Worm (Caenorhabditis elegans) whole organism, young adult: ENCODE measurements around the gene crp-1.
"Not testable (repeated sequence)": the region's sequence is repeated elsewhere in the genome, so short reads cannot be mapped to it uniquely, and the experiment has no call there.

Experiments used
- C17E4.6 ChIP-seq: fragments of 200-800 bp; sonication (Bioruptor generic); IDR thresholded peaks from 2 replicates; pipeline ENCODE4 v1.3.6; 2022; ENCODE audit warnings: missing genetic modification reagents, missing genetic modification characterization, missing compliant biosample characterization
- T07F8.4 ChIP-seq: sonication (generic microtip); optimal IDR thresholded peaks from 2 replicates; lab custom pipeline; 2016; ENCODE audit warnings: mild to moderate bottlenecking, missing genetic modification characterization, moderate library complexity, missing compliant biosample characterization
- attf-6 ChIP-seq: fragments of 200-800 bp; sonication (Bioruptor generic); IDR thresholded peaks from 2 replicates; pipeline ENCODE4 v1.3.6; 2022; ENCODE audit warnings: missing genetic modification reagents, missing genetic modification characterization, missing compliant biosample characterization
- ceh-27 ChIP-seq: fragments of 200-800 bp; sonication (Bioruptor generic); optimal IDR thresholded peaks from 2 replicates; lab custom pipeline; 2018; ENCODE audit warnings: mild to moderate bottlenecking, missing genetic modification characterization, moderate library complexity, missing compliant biosample characterization
- ceh-40 ChIP-seq: fragments of 200-800 bp; sonication (Bioruptor generic); IDR thresholded peaks from 2 replicates; pipeline ENCODE4 v1.3.6; 2022; ENCODE audit warnings: missing genetic modification characterization, missing compliant biosample characterization
- ceh-91 ChIP-seq: fragments of 200-800 bp; sonication (Bioruptor generic); IDR thresholded peaks from 2 replicates; pipeline ENCODE4 v1.3.6; 2022; ENCODE audit warnings: missing genetic modification reagents, missing genetic modification characterization, missing compliant biosample characterization
- dox-1 ChIP-seq: fragments of 200-800 bp; sonication (Bioruptor generic); IDR thresholded peaks from 2 replicates; pipeline ENCODE4 v1.3.6; 2022; ENCODE audit warnings: missing genetic modification reagents, missing genetic modification characterization, missing compliant biosample characterization
- dpff-1 ChIP-seq: sonication (generic microtip); optimal IDR thresholded peaks from 2 replicates; lab custom pipeline; 2017; ENCODE audit warnings: mild to moderate bottlenecking, missing genetic modification characterization, missing compliant biosample characterization
- egrh-3 ChIP-seq: fragments of 200-800 bp; sonication (Bioruptor generic); IDR thresholded peaks from 2 replicates; pipeline ENCODE4 v1.3.6; 2022; ENCODE audit warnings: missing genetic modification reagents, missing genetic modification characterization, missing compliant biosample characterization
- ekl-4 ChIP-seq: fragments of 200-800 bp; sonication (Bioruptor generic); IDR thresholded peaks from 2 replicates; pipeline ENCODE4 v1.3.6; 2022; ENCODE audit warnings: missing genetic modification reagents, missing genetic modification characterization, missing compliant biosample characterization
- fkh-3 ChIP-seq: sonication (generic microtip); optimal IDR thresholded peaks from 2 replicates; lab custom pipeline; 2016; ENCODE audit warnings: mild to moderate bottlenecking, missing genetic modification characterization, missing compliant biosample characterization
- him-1 ChIP-seq: sonication (generic microtip); optimal IDR thresholded peaks from 2 replicates; lab custom pipeline; 2016; ENCODE audit warnings: missing genotype, missing genetic modification reagents, missing genetic modification characterization, missing compliant biosample characterization
- hlh-12 ChIP-seq: sonication (generic microtip); optimal IDR thresholded peaks from 2 replicates; lab custom pipeline; 2016; ENCODE audit warnings: missing genetic modification characterization, missing compliant biosample characterization
- hlh-26 ChIP-seq: fragments of 200-800 bp; sonication (Bioruptor generic); conservative IDR thresholded peaks from 2 replicates; pipeline ENCODE4 v1.3.6; 2022; ENCODE audit warnings: missing genetic modification reagents, missing genetic modification characterization, missing compliant biosample characterization
- hmg-1.2 ChIP-seq: fragments of 200-800 bp; sonication (Bioruptor generic); IDR thresholded peaks from 2 replicates; pipeline ENCODE4 v1.3.6; 2022; ENCODE audit warnings: missing genetic modification reagents, missing genetic modification characterization, missing compliant biosample characterization
- hsf-1 ChIP-seq: fragments of 200-800 bp; sonication (Bioruptor generic); IDR thresholded peaks from 2 replicates; pipeline ENCODE4 v1.3.6; 2022; ENCODE audit warnings: missing genetic modification reagents, missing genetic modification characterization, missing compliant biosample characterization
- lin-40 ChIP-seq: sonication (generic microtip); optimal IDR thresholded peaks from 2 replicates; lab custom pipeline; 2016; ENCODE audit warnings: missing genetic modification characterization, mild to moderate bottlenecking, missing compliant biosample characterization, missing genotype, missing genetic modification reagents
- madf-6 ChIP-seq: fragments of 200-800 bp; sonication (Bioruptor generic); IDR thresholded peaks from 2 replicates; pipeline ENCODE4 v1.3.6; 2022; ENCODE audit warnings: missing genetic modification reagents, missing genetic modification characterization, missing compliant biosample characterization
- nfya-2 ChIP-seq: fragments of 200-800 bp; sonication (Bioruptor generic); IDR thresholded peaks from 2 replicates; pipeline ENCODE4 v1.3.6; 2022; ENCODE audit warnings: missing genetic modification reagents, missing genetic modification characterization, missing compliant biosample characterization
- nhr-27 ChIP-seq: fragments of 200-800 bp; sonication (Bioruptor generic); optimal IDR thresholded peaks from 2 replicates; lab custom pipeline; 2018; ENCODE audit warnings: mild to moderate bottlenecking, missing genetic modification characterization, moderate library complexity, missing compliant biosample characterization
- pbrm-1 ChIP-seq: fragments of 200-800 bp; sonication (Bioruptor generic); IDR thresholded peaks from 2 replicates; pipeline ENCODE4 v1.3.6; 2022; ENCODE audit warnings: missing genetic modification reagents, missing genetic modification characterization, missing compliant biosample characterization
- rcor-1 ChIP-seq: fragments of 200-800 bp; sonication (Bioruptor generic); IDR thresholded peaks from 2 replicates; pipeline ENCODE4 v1.3.6; 2022; ENCODE audit warnings: missing genetic modification reagents, missing genetic modification characterization, missing compliant biosample characterization
- rec-8 ChIP-seq, 2 experiments: sonication (generic microtip); optimal IDR thresholded peaks; 2 replicates each; lab custom pipeline; 2016; ENCODE audit warnings: mild to moderate bottlenecking in 2 of 2, missing genetic modification characterization in 2 of 2, missing genetic modification reagents in 2 of 2, missing genotype in 2 of 2, missing biosample characterization in 1 of 2, missing compliant biosample characterization in 1 of 2, moderate library complexity in 1 of 2
- snpc-1.1 ChIP-seq: sonication (generic microtip); optimal IDR thresholded peaks from 2 replicates; lab custom pipeline; 2017; ENCODE audit warnings: missing genetic modification characterization, mild to moderate bottlenecking, missing compliant biosample characterization, antibody characterized with exemption, moderate library complexity, missing genotype, missing genetic modification reagents; ENCODE audit not compliant: insufficient read depth
- snpc-4 ChIP-seq, 5 experiments: fragments of 150-350 bp in 1 of 5; sonication (generic microtip) in 4 of 5; optimal IDR thresholded peaks; 2 replicates each; lab custom pipeline; 2014 to 2018; ENCODE audit warnings: missing genetic modification characterization in 5 of 5, missing biosample characterization in 3 of 5, antibody characterized with exemption in 2 of 5, mild to moderate bottlenecking in 2 of 5, missing compliant biosample characterization in 2 of 5, missing genotype in 2 of 5, moderate library complexity in 2 of 5, missing genetic modification reagents in 1 of 5
- somi-1 ChIP-seq: fragments of 200-800 bp; sonication (Bioruptor generic); optimal IDR thresholded peaks from 2 replicates; lab custom pipeline; 2018; ENCODE audit warnings: mild to moderate bottlenecking, missing genetic modification characterization, missing compliant biosample characterization
- sptf-2 ChIP-seq: fragments of 200-800 bp; sonication (Bioruptor generic); optimal IDR thresholded peaks from 2 replicates; lab custom pipeline; 2018; ENCODE audit warnings: mild to moderate bottlenecking, missing genetic modification characterization, missing compliant biosample characterization
- tbx-9 ChIP-seq: sonication (generic microtip); optimal IDR thresholded peaks from 2 replicates; lab custom pipeline; 2016; ENCODE audit warnings: borderline replicate concordance, missing genetic modification characterization, inconsistent platforms, missing compliant biosample characterization
- tlf-1 ChIP-seq: fragments of 200-800 bp; sonication (Bioruptor generic); optimal IDR thresholded peaks from 2 replicates; lab custom pipeline; 2018; ENCODE audit warnings: mild to moderate bottlenecking, missing genetic modification characterization, missing compliant biosample characterization
- zfh-2 ChIP-seq: fragments of 200-800 bp; sonication (Bioruptor generic); conservative IDR thresholded peaks from 2 replicates; pipeline ENCODE4 v1.3.6; 2022; ENCODE audit warnings: missing genetic modification reagents, missing genetic modification characterization, missing compliant biosample characterization
- zim-3 ChIP-seq: sonication (generic microtip); optimal IDR thresholded peaks from 2 replicates; lab custom pipeline; 2017; ENCODE audit warnings: mild to moderate bottlenecking, missing genetic modification characterization, moderate library complexity, missing compliant biosample characterization
- ztf-18 ChIP-seq: sonication (generic microtip); optimal IDR thresholded peaks from 2 replicates; lab custom pipeline; 2016; ENCODE audit warnings: missing genotype, mild to moderate bottlenecking, missing genetic modification characterization, missing compliant biosample characterization
- ztf-22 ChIP-seq: fragments of 200-800 bp; sonication (Bioruptor generic); optimal IDR thresholded peaks from 2 replicates; lab custom pipeline; 2018; ENCODE audit warnings: mild to moderate bottlenecking, missing genetic modification characterization, moderate library complexity, missing compliant biosample characterization

Gene crp-1

DNA sequence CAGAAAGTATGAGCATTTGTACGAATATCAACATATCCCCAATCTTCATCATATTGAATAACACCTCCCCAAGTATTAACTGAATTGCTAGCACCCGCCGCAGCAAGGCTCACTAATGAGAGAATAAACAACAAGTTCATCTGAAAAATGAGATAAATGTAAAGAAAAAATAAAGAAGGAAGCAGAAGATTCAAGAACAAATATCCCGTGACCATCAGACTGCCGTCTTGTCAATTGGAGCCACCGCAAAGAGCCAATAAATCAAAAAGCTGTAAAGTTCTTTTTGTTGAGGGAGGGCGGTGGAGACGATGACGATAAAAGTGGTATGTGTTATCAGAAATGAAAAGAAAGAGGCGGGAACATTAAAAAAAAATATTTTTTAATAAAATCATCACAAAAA lies 24.9 kb upstream of the crp-1 start, which contains the start of gene Y32F6A.5:
Gene Y32F6A.5, minus strand, starts transcription at position 140 of the 400 bp plus-strand sequence.
- no peak for TF ChIP-seq tlf-1 (GFP tag; lab: Kevin White, UChicago)
- no peak for TF ChIP-seq C17E4.6 (GFP tag; lab: Robert Waterston, UW)
- peak; percentile 64; the same call in 1 of the 2 replicates for TF ChIP-seq hsf-1 (GFP tag; lab: Robert Waterston, UW)
- TF ChIP-seq dox-1 (GFP tag; lab: Robert Waterston, UW): 0 out of 2 replicates have a peak, but pooled peaks have one; percentile 5

DNA sequence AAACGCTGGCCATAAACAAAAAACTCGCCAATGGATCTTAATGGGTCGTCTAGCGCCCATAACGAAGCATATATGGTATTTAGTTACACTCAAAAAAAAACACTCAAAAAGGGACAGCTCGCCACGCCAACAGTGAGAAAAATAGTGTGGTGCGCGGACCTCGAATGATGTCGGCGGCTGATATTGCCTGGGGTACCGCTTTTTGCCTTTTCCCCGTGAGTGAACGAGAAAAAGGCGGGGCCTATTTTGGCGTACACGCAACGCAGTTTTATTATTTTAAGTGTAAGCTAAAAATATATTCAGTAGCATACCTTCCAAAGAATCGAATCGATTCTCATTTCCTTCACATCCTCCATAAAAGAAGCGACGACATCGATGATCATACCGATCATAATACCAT lies 21.6 kb upstream of the crp-1 start:
- TF ChIP-seq attf-6 (GFP tag; lab: Robert Waterston, UW) (peak; percentile 76; the same call in 1 of the 2 replicates), snpc-1.1 (tag; lab: Kevin White, UChicago) (peak; percentile 62), pbrm-1 (GFP tag; lab: Robert Waterston, UW) (peak; percentile 47; the same call in 1 of the 2 replicates), hmg-1.2 (GFP tag; lab: Robert Waterston, UW) (peak; percentile 69), snpc-4 (tag; optimal IDR thresholded peaks at IDR 0.05; lab: Kevin White, UChicago) (peak in 3 of 4 experiments; percentile 45 to 85 (median 72))
- TF ChIP-seq snpc-4 (GFP tag; optimal IDR thresholded peaks at IDR 0.05; lab: Kevin White, UChicago): not testable (repeated sequence)
- TF ChIP-seq, all 124 proteins: peak for 5; not testable (repeated sequence) for 119

- TF ChIP-seq fkh-3 (no peak), tbx-9 (no peak), sptf-2 (no peak), hlh-26 (GFP tag; lab: Robert Waterston, UW) (no peak), ztf-18 (tag; lab: Kevin White, UChicago) (no peak), egrh-3 (no peak), ceh-27 (GFP tag; lab: Kevin White, UChicago) (no peak), dpff-1 (no peak)
Measured at ce11 chrV:10457247-10457646, 21.1 kb upstream of the crp-1 start, which contains the start of gene F22E12.1. F22E12.1 (minus strand) TSS chrV:10457347.

DNA sequence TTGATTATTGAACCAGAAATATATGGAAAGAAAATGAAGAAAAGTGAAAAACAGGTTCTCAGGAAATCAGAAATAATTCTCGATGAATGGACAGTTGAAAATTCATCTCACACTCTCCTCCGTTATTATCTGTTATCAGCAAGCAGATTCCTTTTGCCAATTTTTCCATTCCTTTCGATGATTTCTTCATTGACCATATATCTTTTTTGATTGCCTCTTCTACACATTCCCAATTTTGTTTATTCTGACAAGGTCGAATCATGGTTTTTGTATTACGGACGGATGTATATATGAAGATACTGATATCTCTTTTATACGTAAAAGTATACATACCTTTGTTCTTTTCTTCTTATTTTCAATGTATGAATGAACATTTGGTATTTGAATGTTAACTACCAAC lies 17.7 kb upstream of the crp-1 start:
- TF ChIP-seq zim-3 (tag; lab: Kevin White, UChicago): no peak
- no peak for TF ChIP-seq madf-6 (GFP tag; lab: Robert Waterston, UW)
- no peak for TF ChIP-seq fkh-3
- no peak for TF ChIP-seq ceh-91
- TF ChIP-seq ceh-40: no peak
- TF ChIP-seq nfya-2 (GFP tag; lab: Robert Waterston, UW): no peak
- no peak for TF ChIP-seq ztf-22 (GFP tag; lab: Kevin White, UChicago)
- TF ChIP-seq zfh-2 (GFP tag; lab: Robert Waterston, UW): no peak
- TF ChIP-seq T07F8.4 (tag; lab: Kevin White, UChicago): no peak
- TF ChIP-seq him-1 (tag; lab: Kevin White, UChicago): no peak
- no peak for TF ChIP-seq rcor-1

DNA sequence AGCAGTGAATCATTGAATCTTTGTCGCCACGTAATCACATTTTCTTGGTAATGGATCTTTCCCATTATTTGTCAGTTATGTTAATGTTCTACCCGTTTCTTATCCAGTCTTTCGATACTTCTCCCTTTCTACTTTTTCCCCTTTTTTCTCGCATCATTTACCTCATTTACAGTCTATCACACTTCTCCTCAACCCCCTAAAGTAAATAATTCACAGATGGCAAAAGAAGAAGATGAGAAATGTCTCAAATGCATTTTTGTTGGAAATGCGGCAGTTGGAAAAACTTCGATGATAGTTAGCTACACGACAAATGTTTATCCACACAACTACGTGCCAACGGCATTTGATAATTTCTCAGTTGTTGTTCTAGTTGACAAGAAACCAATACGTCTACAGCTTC lies 16.3 kb upstream of the crp-1 start, which contains the start of gene chw-1:
Gene chw-1, plus strand, starts transcription at position 217 of the 400 bp plus-strand sequence.
- TF ChIP-seq ekl-4 (GFP tag; lab: Robert Waterston, UW): no peak
- no peak for TF ChIP-seq somi-1 (GFP tag; lab: Kevin White, UChicago)
- no peak for TF ChIP-seq nhr-27
- no peak for TF ChIP-seq rec-8 (tag; optimal IDR thresholded peaks at IDR 0.05; lab: Kevin White, UChicago)
- no peak for TF ChIP-seq lin-40 (tag; lab: Kevin White, UChicago)
- TF ChIP-seq hlh-12 (tag; lab: Kevin White, UChicago): no peak
